Worm (Caenorhabditis elegans): Measurements from ENCODE around the gene wrn-1.

ce11 chrII:6563238-6563637 is 8.5 kb downstream of the wrn-1 start:
- TF ChIP-seq mdt-29 (GFP tag; IDR thresholded peaks at IDR 0.05) (no peak), jun-1 (tag; optimal IDR thresholded peaks at IDR 0.05) (no peak), fkh-10 (GFP tag; optimal IDR thresholded peaks at IDR 0.05) (no peak), ceh-28 (tag; optimal IDR thresholded peaks at IDR 0.05) (no peak), pha-4 (GFP tag; IDR thresholded peaks at IDR 0.05) (no peak), pha-4 (tag; optimal IDR thresholded peaks at IDR 0.05) (no peak), fos-1 (tag; optimal IDR thresholded peaks at IDR 0.05) (no peak), ztf-11 (tag; optimal IDR thresholded peaks at IDR 0.05) (no peak), snpc-4 (tag; optimal IDR thresholded peaks at IDR 0.05) (no peak)

Measured in whole organism, L4 larva.